Fruit fly (Drosophila melanogaster): ENCODE results near the gene crb.

The crb gene

DNA sequence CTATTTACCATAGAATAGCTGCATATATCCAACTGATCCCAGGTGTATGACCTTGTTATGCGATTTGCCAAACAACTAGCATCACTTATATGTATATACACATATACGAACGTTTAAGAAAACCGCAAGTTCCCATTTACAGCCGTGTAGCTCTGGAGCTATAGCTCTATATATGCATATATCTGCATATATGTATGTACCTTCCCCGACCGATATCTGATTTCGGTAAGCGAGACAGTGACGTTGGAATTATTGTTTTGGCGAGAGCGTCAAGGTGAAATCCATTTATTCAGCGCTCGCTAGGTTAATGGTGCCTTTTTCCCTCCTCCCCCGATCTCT lies 34.9 kb upstream of the crb start:
- TF ChIP-seq CG18476 (GFP tag; optimal IDR thresholded peaks at IDR 0.05) (no peak), CG7556 (GFP tag; optimal IDR thresholded peaks at IDR 0.05) (peak; percentile 59), crol (GFP tag; IDR thresholded peaks at IDR 0.05) (peak; percentile 47; the same call in 1 of the 2 replicates), CG11695 (GFP tag; IDR thresholded peaks at IDR 0.05) (0 out of 3 replicates have a peak, but pooled peaks have one; percentile 0), CG8290 (GFP tag; optimal IDR thresholded peaks at IDR 0.05) (peak; percentile 67), CG8290 (tag; optimal IDR thresholded peaks at IDR 0.05) (no peak), dimm (GFP tag; IDR thresholded peaks at IDR 0.05) (no peak), lola (GFP tag; optimal IDR thresholded peaks at IDR 0.05) (peak in 1 of 3 experiments; percentile 16), Side (GFP tag; optimal IDR thresholded peaks at IDR 0.05) (no peak), hkb (optimal IDR thresholded peaks at IDR 0.05) (no peak), hkb (GFP tag; IDR thresholded peaks at IDR 0.05) (0 out of 2 replicates have a peak, but pooled peaks have one; percentile 4), CG17361 (GFP tag; IDR thresholded peaks at IDR 0.05) (peak; percentile 56; the same call in 1 of the 3 replicates), CG9727 (GFP tag; optimal IDR thresholded peaks at IDR 0.05) (peak; percentile 54), corto (GFP tag; optimal IDR thresholded peaks at IDR 0.05) (no peak), CG30403 (GFP tag; optimal IDR thresholded peaks at IDR 0.05) (peak; percentile 7), so (GFP tag; IDR thresholded peaks at IDR 0.05) (peak; percentile 1; the same call in 1 of the 3 replicates), bsh (GFP tag; optimal IDR thresholded peaks at IDR 0.05) (no peak), wdn (GFP tag; IDR thresholded peaks at IDR 0.05) (no peak), ftz-f1 (GFP tag; optimal IDR thresholded peaks at IDR 0.05) (peak; percentile 85), aop (GFP tag; IDR thresholded peaks at IDR 0.05) (0 out of 2 replicates have a peak, but pooled peaks have one; percentile 1), Lhr (GFP tag; optimal IDR thresholded peaks at IDR 0.05) (peak; percentile 64), CG2712 (tag; optimal IDR thresholded peaks at IDR 0.05) (no peak), CG14965 (GFP tag; optimal IDR thresholded peaks at IDR 0.05; ENCODE audit: borderline replicate concordance) (peak; percentile 30), CG11723 (GFP tag; optimal IDR thresholded peaks at IDR 0.05) (no peak), Ets65A (GFP tag) (peak; percentile 96), eve (GFP tag; optimal IDR thresholded peaks at IDR 0.05) (no peak), CG7372 (GFP tag; IDR thresholded peaks at IDR 0.05) (no peak), ken (GFP tag; IDR thresholded peaks at IDR 0.05) (no peak), kay (GFP tag; optimal IDR thresholded peaks at IDR 0.05) (no peak), Hr78 (GFP tag; optimal IDR thresholded peaks at IDR 0.05) (peak in 1 of 2 experiments; percentile 6), Sry-δ (GFP tag; optimal IDR thresholded peaks at IDR 0.05) (no peak), CG4360 (GFP tag; IDR thresholded peaks at IDR 0.05) (0 out of 2 replicates have a peak, but pooled peaks have one; percentile 39), MESR4 (GFP tag; optimal IDR thresholded peaks at IDR 0.05) (peak; percentile 32), CG3163 (GFP tag; optimal IDR thresholded peaks at IDR 0.05) (peak; percentile 66), CG18599 (GFP tag; optimal IDR thresholded peaks at IDR 0.05) (no peak), pfk (GFP tag; optimal IDR thresholded peaks at IDR 0.05) (no peak), CG9609 (GFP tag; optimal IDR thresholded peaks at IDR 0.05) (peak; percentile 88), CG3726 (GFP tag; IDR thresholded peaks at IDR 0.05) (peak; percentile 1; the same call in 1 of the 3 replicates), Dp (GFP tag; optimal IDR thresholded peaks at IDR 0.05) (no peak), crp (GFP tag; optimal IDR thresholded peaks at IDR 0.05) (peak in 1 of 2 experiments; percentile 42)

DNA sequence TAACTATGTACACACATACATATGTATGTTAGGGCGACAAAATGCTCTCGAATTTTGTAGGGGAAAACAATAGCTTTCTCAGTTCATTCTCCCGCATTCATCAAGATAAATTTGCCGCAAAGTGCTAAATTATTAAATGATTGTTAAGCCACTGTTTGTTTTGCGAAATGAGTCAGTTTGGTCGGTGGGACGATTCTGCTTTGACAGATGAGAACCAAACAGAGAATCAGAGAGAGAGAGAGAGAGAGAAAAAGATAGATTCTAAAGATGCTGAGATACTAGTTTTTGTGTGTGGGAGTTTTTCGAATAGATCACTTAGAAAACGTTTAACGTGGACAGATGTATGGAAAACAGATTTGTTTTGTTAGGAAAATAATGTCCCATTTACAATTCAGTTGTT lies 34.5 kb upstream of the crb start:
- TF ChIP-seq zf30C (GFP tag; optimal IDR thresholded peaks at IDR 0.05) (no peak), CG42726 (GFP tag; IDR thresholded peaks at IDR 0.05; ENCODE audit: partially characterized antibody) (0 out of 2 replicates have a peak, but pooled peaks have one; percentile 21), cg (GFP tag; optimal IDR thresholded peaks at IDR 0.05) (peak; percentile 31), CG2129 (GFP tag; IDR thresholded peaks at IDR 0.05; ENCODE audit: partially characterized antibody) (no peak), fd102C (GFP tag; optimal IDR thresholded peaks at IDR 0.05) (no peak), emc (GFP tag; optimal IDR thresholded peaks at IDR 0.05) (no peak), Trl (optimal IDR thresholded peaks at IDR 0.05) (peak; percentile 27 to 66), Trl (GFP tag; optimal IDR thresholded peaks at IDR 0.05) (no peak), chinmo (GFP tag; IDR thresholded peaks at IDR 0.05; ENCODE audit: partially characterized antibody) (0 out of 4 replicates have a peak, but pooled peaks have one; percentile 41), CG7372 (GFP tag; IDR thresholded peaks at IDR 0.05) (no peak), ftz-f1 (GFP tag; optimal IDR thresholded peaks at IDR 0.05) (no peak), Dfd (GFP tag; optimal IDR thresholded peaks at IDR 0.05) (no peak), CG13296 (GFP tag; optimal IDR thresholded peaks at IDR 0.05) (no peak)

Data from whole organism, embryonic.